Worm (Caenorhabditis elegans): ENCODE results near the gene D2023.3.

The D2023.3 gene

DNA sequence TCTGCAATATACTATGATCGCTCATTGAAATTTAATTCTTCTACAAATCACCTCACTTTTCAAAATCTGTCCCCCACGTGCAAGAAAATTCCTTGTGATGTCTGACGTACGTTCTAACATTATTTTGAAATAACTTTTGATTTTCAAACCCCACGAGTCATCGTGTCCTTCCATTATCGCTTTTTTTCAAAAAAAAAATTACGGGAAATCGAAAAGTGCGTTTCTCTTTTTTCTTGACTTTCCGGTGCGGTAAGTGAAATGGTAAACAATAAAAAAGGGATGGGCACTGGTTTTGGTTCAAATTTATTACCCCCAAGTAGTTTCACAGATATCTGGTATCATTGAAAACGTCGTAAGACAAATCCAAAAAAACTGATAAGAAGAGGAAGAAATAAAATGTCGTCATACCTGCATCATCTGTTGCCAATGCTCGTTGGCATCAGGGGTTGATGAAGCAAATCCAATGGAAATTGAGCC is 8.3 kb downstream of the D2023.3 start (continued):
- TF ChIP-seq aly-2 (tag; optimal IDR thresholded peaks at IDR 0.05) (no peak), T20F7.1 (GFP tag; optimal IDR thresholded peaks at IDR 0.05) (no peak), saeg-2 (GFP tag; IDR thresholded peaks at IDR 0.05) (no peak)

DNA sequence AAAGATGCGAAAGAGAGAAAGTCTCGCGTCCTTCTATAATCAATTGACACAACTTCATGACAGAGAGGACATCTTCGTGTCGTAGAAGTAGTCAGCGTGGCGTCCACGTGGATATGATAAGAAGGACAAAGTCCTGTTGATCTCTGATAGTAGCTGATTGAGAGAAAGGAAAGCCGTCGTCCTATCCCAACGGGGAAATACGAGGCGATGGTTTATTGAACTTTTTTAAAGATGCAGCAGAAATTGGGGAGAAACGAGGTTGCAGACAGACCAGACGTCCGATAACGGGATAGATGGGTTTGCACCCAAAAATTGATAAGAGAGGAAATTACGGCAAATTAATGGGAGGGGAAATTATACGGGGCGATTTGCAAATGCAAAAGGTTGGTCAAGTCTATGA is 9.3 kb downstream of the D2023.3 start:
- peak in 1 of 2 experiments; percentile 95 for TF ChIP-seq unc-62 (GFP tag; optimal IDR thresholded peaks at IDR 0.05 in 1 of 2)
- TF ChIP-seq unc-62 (tag; optimal IDR thresholded peaks at IDR 0.05) = no peak
- no peak for TF ChIP-seq duxl-1 (tag; optimal IDR thresholded peaks at IDR 0.05; ENCODE audit: poor library complexity)
- TF ChIP-seq Y48G9A.11 (GFP tag; IDR thresholded peaks at IDR 0.05) = no peak
- TF ChIP-seq ctbp-1 (GFP tag; IDR thresholded peaks at IDR 0.05) = peak; percentile 45; the same call in 1 of the 2 replicates
- TF ChIP-seq snpc-4 (tag; optimal IDR thresholded peaks at IDR 0.05) = no peak
- TF ChIP-seq attf-4 (tag; optimal IDR thresholded peaks at IDR 0.05) = no peak
- no peak for TF ChIP-seq zfp-2 (tag; optimal IDR thresholded peaks at IDR 0.05)
- no peak for TF ChIP-seq F44E2.7 (GFP tag; IDR thresholded peaks at IDR 0.05)
- no peak for TF ChIP-seq unc-39 (tag; optimal IDR thresholded peaks at IDR 0.05)
- no peak for TF ChIP-seq ztf-11 (tag; optimal IDR thresholded peaks at IDR 0.05)
- peak; percentile 86 for TF ChIP-seq gei-8 (GFP tag; optimal IDR thresholded peaks at IDR 0.05)
- TF ChIP-seq nhr-76 (tag; optimal IDR thresholded peaks at IDR 0.05) = no peak
- TF ChIP-seq set-16 (GFP tag; IDR thresholded peaks at IDR 0.05) = no peak
- no peak for TF ChIP-seq arid-1 (GFP tag; conservative IDR thresholded peaks at IDR 0.05)
- 0 out of 2 replicates have a peak, but pooled peaks have one; percentile 24 for TF ChIP-seq saeg-2 (GFP tag; IDR thresholded peaks at IDR 0.05)
- 0 out of 2 replicates have a peak, but pooled peaks have one; percentile 11 for TF ChIP-seq hmg-1.1 (GFP tag; IDR thresholded peaks at IDR 0.05)
- TF ChIP-seq zag-1 (tag; optimal IDR thresholded peaks at IDR 0.05) = no peak
- TF ChIP-seq F10B5.3 (tag; optimal IDR thresholded peaks at IDR 0.05) = no peak
- TF ChIP-seq ceh-28 (tag; optimal IDR thresholded peaks at IDR 0.05) = no peak
- TF ChIP-seq php-3 (GFP tag; IDR thresholded peaks at IDR 0.05) = no peak; the same call in 1 of the 2 replicates
- peak; percentile 48 for TF ChIP-seq mep-1 (tag; optimal IDR thresholded peaks at IDR 0.05)
- TF ChIP-seq nhr-77 (tag; optimal IDR thresholded peaks at IDR 0.05) = no peak
- no peak for TF ChIP-seq spr-3 (GFP tag; optimal IDR thresholded peaks at IDR 0.05)
- no peak for TF ChIP-seq mxl-2 (GFP tag; conservative IDR thresholded peaks at IDR 0.05)
- no peak for TF ChIP-seq dpl-1 (GFP tag; optimal IDR thresholded peaks at IDR 0.05)
- TF ChIP-seq dmd-6 (GFP tag; IDR thresholded peaks at IDR 0.05) = peak; percentile 87
- peak; percentile 34; the same call in 1 of the 2 replicates for TF ChIP-seq T26A8.4 (GFP tag; IDR thresholded peaks at IDR 0.05)
- TF ChIP-seq madf-9 (GFP tag; conservative IDR thresholded peaks at IDR 0.05) = no peak
- TF ChIP-seq unc-130 (GFP tag; optimal IDR thresholded peaks at IDR 0.05) = no peak
- peak; percentile 6 for TF ChIP-seq rbr-2 (tag; optimal IDR thresholded peaks at IDR 0.05)
- TF ChIP-seq hlh-30 (tag; optimal IDR thresholded peaks at IDR 0.05; ENCODE audit: insufficient read depth) = peak; percentile 69
- TF ChIP-seq lim-7 (GFP tag; IDR thresholded peaks at IDR 0.05) = no peak
- no peak for TF ChIP-seq sdz-12 (GFP tag; optimal IDR thresholded peaks at IDR 0.05)
- no peak for TF ChIP-seq lin-39 (tag; optimal IDR thresholded peaks at IDR 0.05)
- TF ChIP-seq mdt-29 (GFP tag; IDR thresholded peaks at IDR 0.05) = no peak
- no peak for TF ChIP-seq mes-2 (tag; optimal IDR thresholded peaks at IDR 0.05; ENCODE audit: poor library complexity, severe bottlenecking)
- peak; percentile 86 for TF ChIP-seq nhr-25 (tag; optimal IDR thresholded peaks at IDR 0.05; ENCODE audit: borderline replicate concordance, insufficient read depth)
- TF ChIP-seq lin-15B (tag; optimal IDR thresholded peaks at IDR 0.05) = no peak
- TF ChIP-seq nhr-10 (tag; optimal IDR thresholded peaks at IDR 0.05) = no peak
- no peak for TF ChIP-seq ceh-32 (tag; optimal IDR thresholded peaks at IDR 0.05; ENCODE audit: poor library complexity)
- TF ChIP-seq dmd-8 (GFP tag; IDR thresholded peaks at IDR 0.05) = no peak
- TF ChIP-seq ces-1 (GFP tag; optimal IDR thresholded peaks at IDR 0.05) = no peak
- no peak for TF ChIP-seq tag-97 (GFP tag; IDR thresholded peaks at IDR 0.05)
- no peak for TF ChIP-seq lin-1 (GFP tag; IDR thresholded peaks at IDR 0.05)
- peak; percentile 87 for TF ChIP-seq aha-1 (tag)
- TF ChIP-seq zip-2 (tag; optimal IDR thresholded peaks at IDR 0.05) = no peak
- TF ChIP-seq nhr-48 (tag; optimal IDR thresholded peaks at IDR 0.05) = peak; percentile 98

All from whole organism, L4 larva.